Worm (Caenorhabditis elegans) whole organism, L1 larva: ENCODE results near the gene pals-19.

Experiments
- aha-1 ChIP-seq: fragments of 150-350 bp; optimal IDR thresholded peaks from 2 replicates; lab custom pipeline; 2014; ENCODE audit warnings: missing biosample characterization, missing genetic modification characterization
- aly-2 ChIP-seq: fragments of 150-350 bp; optimal IDR thresholded peaks from 2 replicates; lab custom pipeline; 2014; ENCODE audit warnings: missing biosample characterization, missing genetic modification characterization
- ama-1 ChIP-seq: fragments of 150-350 bp; optimal IDR thresholded peaks from 2 replicates; lab custom pipeline; 2014
- ces-1 ChIP-seq: fragments of 150-350 bp; optimal IDR thresholded peaks from 2 replicates; lab custom pipeline; 2014; ENCODE audit warnings: missing biosample characterization, missing genetic modification reagents, missing genetic modification characterization
- fkh-10 ChIP-seq: sonication (generic microtip); optimal IDR thresholded peaks from 2 replicates; lab custom pipeline; 2017; ENCODE audit warnings: missing biosample characterization, missing genetic modification reagents, missing genetic modification characterization
- fkh-4 ChIP-seq: sonication (generic microtip); optimal IDR thresholded peaks from 2 replicates; lab custom pipeline; 2016; ENCODE audit warnings: missing compliant biosample characterization, missing genetic modification characterization, borderline replicate concordance
- pax-3 ChIP-seq: fragments of 200-800 bp; sonication (Bioruptor generic); optimal IDR thresholded peaks from 2 replicates; lab custom pipeline; 2018; ENCODE audit warnings: mild to moderate bottlenecking, missing genetic modification characterization, moderate library complexity, missing compliant biosample characterization
- pqm-1 ChIP-seq: sonication (generic microtip); optimal IDR thresholded peaks from 3 replicates; lab custom pipeline; 2017; ENCODE audit warnings: missing biosample characterization, missing genetic modification characterization
- snpc-4 ChIP-seq: fragments of 150-350 bp; optimal IDR thresholded peaks from 2 replicates; lab custom pipeline; 2014; ENCODE audit warnings: missing biosample characterization, missing genetic modification characterization
- zip-4 ChIP-seq: fragments of 200-800 bp; sonication (Bioruptor generic); optimal IDR thresholded peaks from 2 replicates; lab custom pipeline; 2018; ENCODE audit warnings: mild to moderate bottlenecking, missing genetic modification characterization, moderate library complexity, missing compliant biosample characterization

- no peak for TF ChIP-seq snpc-4 (tag; lab: Kevin White, UChicago)
- TF ChIP-seq ces-1 (GFP tag; lab: Kevin White, UChicago), result no peak
- TF ChIP-seq aly-2 (tag; lab: Kevin White, UChicago), result no peak
- TF ChIP-seq aha-1 (tag; lab: Kevin White, UChicago), result no peak
- no peak for TF ChIP-seq fkh-10
- TF ChIP-seq ama-1 (lab: Kevin White, UChicago), result no peak
- no peak for TF ChIP-seq fkh-4
- TF ChIP-seq zip-4 (GFP tag; lab: Kevin White, UChicago), result no peak
- no peak for TF ChIP-seq pax-3 (tag; lab: Kevin White, UChicago)
- TF ChIP-seq pqm-1 (tag; lab: Kevin White, UChicago), result no peak
Observed at ce11 chrIII:1354523-1354922, 47.2 kb upstream of the pals-19 start.
